Fruit fly (Drosophila melanogaster) S2 (cell line): ENCODE results near the gene Dpy-30L2.

Source experiments
- CG8478 ChIP-seq: fragments of >200 bp; optimal IDR thresholded peaks from 2 replicates; lab custom pipeline; 2018
- CTCF ChIP-seq, 2 experiments: fragments of >200 bp; optimal IDR thresholded peaks; 2 replicates each; lab custom pipeline; 2018

DNA sequence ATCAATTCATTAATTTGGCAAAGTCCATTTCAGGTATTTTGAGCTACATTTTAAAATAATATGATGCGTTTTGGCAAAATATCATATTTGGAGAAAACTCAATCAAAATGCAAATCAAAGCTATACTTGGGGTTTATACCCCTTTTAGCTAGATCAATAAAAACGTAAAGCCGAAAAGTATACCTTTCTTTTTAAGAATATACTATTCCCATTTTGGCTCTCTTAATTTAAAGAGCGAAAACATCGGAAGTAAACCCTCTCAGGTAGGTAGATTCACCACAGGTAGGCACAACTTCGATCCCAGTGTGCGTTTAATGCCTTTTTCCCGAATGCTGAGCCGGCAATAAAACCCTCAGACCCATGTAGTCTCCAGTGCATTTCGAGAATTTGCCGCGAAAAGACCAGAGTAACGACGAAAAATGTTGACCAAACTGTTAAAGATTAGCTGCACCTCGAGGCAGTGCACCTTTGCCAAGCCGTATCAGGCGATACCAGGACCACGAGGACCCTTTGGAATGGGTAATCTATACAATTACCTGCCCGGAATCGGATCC is 14.5 kb upstream of the Dpy-30L2 start, which contains the start of gene dib:
- TF ChIP-seq CG8478 (lab: Kevin White, UChicago) (no peak), CTCF (optimal IDR thresholded peaks at IDR 0.05; lab: Kevin White, UChicago) (no peak)
